Worm (Caenorhabditis elegans) whole organism, young adult: ENCODE data around the gene plc-2.

Experiments used
- C17E4.6 ChIP-seq: fragments of 200-800 bp; sonication (Bioruptor generic); IDR thresholded peaks from 2 replicates; pipeline ENCODE4 v1.3.6; 2022; ENCODE audit warnings: missing genetic modification reagents, missing genetic modification characterization, missing compliant biosample characterization
- F10E7.11 ChIP-seq: sonication (generic microtip); optimal IDR thresholded peaks from 2 replicates; lab custom pipeline; 2017; ENCODE audit warnings: mild to moderate bottlenecking, missing genetic modification characterization, moderate library complexity, missing compliant biosample characterization
- F22D6.2 ChIP-seq: sonication (generic microtip); optimal IDR thresholded peaks from 2 replicates; lab custom pipeline; 2016; ENCODE audit warnings: mild to moderate bottlenecking, missing genetic modification characterization, missing compliant biosample characterization
- F39B2.1 ChIP-seq: fragments of 200-800 bp; sonication (Bioruptor generic); IDR thresholded peaks from 2 replicates; pipeline ENCODE4 v1.3.6; 2022; ENCODE audit warnings: missing genetic modification reagents, missing genetic modification characterization, missing compliant biosample characterization
- F49E8.2 ChIP-seq: sonication (generic microtip); optimal IDR thresholded peaks from 3 replicates; lab custom pipeline; 2017; ENCODE audit warnings: missing genetic modification characterization, mild to moderate bottlenecking, missing compliant biosample characterization, antibody characterized with exemption, moderate library complexity; ENCODE audit not compliant: insufficient read depth
- K11D2.4 ChIP-seq: fragments of 200-800 bp; sonication (Bioruptor generic); IDR thresholded peaks from 2 replicates; pipeline ENCODE4 v1.3.6; 2022; ENCODE audit warnings: missing genetic modification reagents, missing genetic modification characterization, missing compliant biosample characterization
- T07F8.4 ChIP-seq: sonication (generic microtip); optimal IDR thresholded peaks from 2 replicates; lab custom pipeline; 2016; ENCODE audit warnings: mild to moderate bottlenecking, missing genetic modification characterization, moderate library complexity, missing compliant biosample characterization
- T26A5.8 ChIP-seq: sonication (generic microtip); optimal IDR thresholded peaks from 2 replicates; lab custom pipeline; 2016; ENCODE audit warnings: missing genetic modification characterization, missing compliant biosample characterization
- Y53F4B.3 ChIP-seq: fragments of 200-800 bp; sonication (Bioruptor generic); IDR thresholded peaks from 2 replicates; pipeline ENCODE4 v1.3.6; 2022; ENCODE audit warnings: missing genetic modification reagents, missing genetic modification characterization, missing compliant biosample characterization
- Y56A3A.18 ChIP-seq: fragments of 200-800 bp; sonication (Bioruptor generic); IDR thresholded peaks from 2 replicates; pipeline ENCODE4 v1.3.6; 2022; ENCODE audit warnings: missing genetic modification reagents, missing genetic modification characterization, missing compliant biosample characterization
- Y95B8A.8 ChIP-seq: fragments of 200-800 bp; sonication (Bioruptor generic); IDR thresholded peaks from 2 replicates; pipeline ENCODE4 v1.3.6; 2022; ENCODE audit warnings: missing genetic modification reagents, missing genetic modification characterization, missing compliant biosample characterization
- akir-1 ChIP-seq: fragments of 200-800 bp; sonication (Bioruptor generic); optimal IDR thresholded peaks from 2 replicates; lab custom pipeline; 2018; ENCODE audit warnings: mild to moderate bottlenecking, missing genetic modification characterization, moderate library complexity, missing compliant biosample characterization
- aptf-3 ChIP-seq: fragments of 200-800 bp; sonication (Bioruptor generic); IDR thresholded peaks from 2 replicates; pipeline ENCODE4 v1.3.6; 2022; ENCODE audit warnings: missing genetic modification characterization, missing compliant biosample characterization
- atf-7 ChIP-seq: sonication (generic microtip); optimal IDR thresholded peaks from 2 replicates; lab custom pipeline; 2017; ENCODE audit warnings: mild to moderate bottlenecking, missing genetic modification characterization, missing compliant biosample characterization
- ccch-3 ChIP-seq: fragments of 200-800 bp; sonication (Bioruptor generic); optimal IDR thresholded peaks from 2 replicates; lab custom pipeline; 2018; ENCODE audit warnings: mild to moderate bottlenecking, missing genetic modification characterization, missing compliant biosample characterization
- cebp-2 ChIP-seq: fragments of 200-800 bp; sonication (Bioruptor generic); IDR thresholded peaks from 2 replicates; pipeline ENCODE4 v1.3.6; 2022; ENCODE audit warnings: missing genetic modification characterization, missing compliant biosample characterization
- ceh-100 ChIP-seq: fragments of 200-800 bp; sonication (Bioruptor generic); IDR thresholded peaks from 2 replicates; pipeline ENCODE4 v1.3.6; 2022; ENCODE audit warnings: missing genetic modification reagents, missing genetic modification characterization, missing compliant biosample characterization
- ceh-27 ChIP-seq: fragments of 200-800 bp; sonication (Bioruptor generic); optimal IDR thresholded peaks from 2 replicates; lab custom pipeline; 2018; ENCODE audit warnings: mild to moderate bottlenecking, missing genetic modification characterization, moderate library complexity, missing compliant biosample characterization
- ceh-40 ChIP-seq: fragments of 200-800 bp; sonication (Bioruptor generic); IDR thresholded peaks from 2 replicates; pipeline ENCODE4 v1.3.6; 2022; ENCODE audit warnings: missing genetic modification characterization, missing compliant biosample characterization
- ceh-91 ChIP-seq: fragments of 200-800 bp; sonication (Bioruptor generic); IDR thresholded peaks from 2 replicates; pipeline ENCODE4 v1.3.6; 2022; ENCODE audit warnings: missing genetic modification reagents, missing genetic modification characterization, missing compliant biosample characterization
- chd-7 ChIP-seq: sonication (generic microtip); optimal IDR thresholded peaks from 2 replicates; lab custom pipeline; 2016; ENCODE audit warnings: mild to moderate bottlenecking, missing genetic modification characterization, moderate library complexity, missing compliant biosample characterization
- egl-18 ChIP-seq: fragments of 200-800 bp; sonication (Bioruptor generic); IDR thresholded peaks from 2 replicates; pipeline ENCODE4 v1.3.6; 2022; ENCODE audit warnings: missing genetic modification reagents, missing genetic modification characterization, missing compliant biosample characterization
- lag-1 ChIP-seq: fragments of 200-800 bp; sonication (Bioruptor generic); IDR thresholded peaks from 2 replicates; pipeline ENCODE4 v1.3.6; 2022; ENCODE audit warnings: missing genetic modification reagents, missing genetic modification characterization, missing compliant biosample characterization
- let-526 ChIP-seq: fragments of 200-800 bp; sonication (Bioruptor generic); IDR thresholded peaks from 2 replicates; pipeline ENCODE4 v1.3.6; 2022; ENCODE audit warnings: missing genetic modification reagents, missing genetic modification characterization, missing compliant biosample characterization
- lin-40 ChIP-seq: sonication (generic microtip); optimal IDR thresholded peaks from 2 replicates; lab custom pipeline; 2016; ENCODE audit warnings: missing genetic modification characterization, mild to moderate bottlenecking, missing compliant biosample characterization, missing genotype, missing genetic modification reagents
- lsy-27 ChIP-seq: sonication (generic microtip); optimal IDR thresholded peaks from 2 replicates; lab custom pipeline; 2017; ENCODE audit warnings: missing genetic modification characterization, mild to moderate bottlenecking, missing compliant biosample characterization, antibody characterized with exemption, missing genotype, borderline replicate concordance; ENCODE audit not compliant: insufficient read depth
- madf-10 ChIP-seq: sonication (generic microtip); optimal IDR thresholded peaks from 2 replicates; lab custom pipeline; 2016; ENCODE audit warnings: mild to moderate bottlenecking, missing genetic modification characterization, missing compliant biosample characterization
- madf-3 ChIP-seq: fragments of 200-800 bp; sonication (Bioruptor generic); IDR thresholded peaks from 2 replicates; pipeline ENCODE4 v1.3.6; 2022; ENCODE audit warnings: missing genetic modification reagents, missing genetic modification characterization, missing compliant biosample characterization
- madf-6 ChIP-seq: fragments of 200-800 bp; sonication (Bioruptor generic); IDR thresholded peaks from 2 replicates; pipeline ENCODE4 v1.3.6; 2022; ENCODE audit warnings: missing genetic modification reagents, missing genetic modification characterization, missing compliant biosample characterization
- madf-8 ChIP-seq: fragments of 200-800 bp; sonication (Bioruptor generic); conservative IDR thresholded peaks from 2 replicates; pipeline ENCODE4 v1.3.6; 2022; ENCODE audit warnings: missing genetic modification reagents, missing genetic modification characterization, missing compliant biosample characterization
- mel-28 ChIP-seq: sonication (generic microtip); optimal IDR thresholded peaks from 2 replicates; lab custom pipeline; 2016; ENCODE audit warnings: borderline replicate concordance, mild to moderate bottlenecking, missing genetic modification characterization, missing compliant biosample characterization
- nfya-2 ChIP-seq: fragments of 200-800 bp; sonication (Bioruptor generic); IDR thresholded peaks from 2 replicates; pipeline ENCODE4 v1.3.6; 2022; ENCODE audit warnings: missing genetic modification reagents, missing genetic modification characterization, missing compliant biosample characterization
- nfyb-1 ChIP-seq: fragments of 200-800 bp; sonication (Bioruptor generic); IDR thresholded peaks from 2 replicates; pipeline ENCODE4 v1.3.6; 2022; ENCODE audit warnings: missing genetic modification reagents, missing genetic modification characterization, missing compliant biosample characterization
- nhr-120 ChIP-seq: fragments of 200-800 bp; sonication (Bioruptor generic); IDR thresholded peaks from 2 replicates; pipeline ENCODE4 v1.3.6; 2022; ENCODE audit warnings: missing genetic modification characterization, missing compliant biosample characterization
- nhr-27 ChIP-seq: fragments of 200-800 bp; sonication (Bioruptor generic); optimal IDR thresholded peaks from 2 replicates; lab custom pipeline; 2018; ENCODE audit warnings: mild to moderate bottlenecking, missing genetic modification characterization, moderate library complexity, missing compliant biosample characterization
- nhr-90 ChIP-seq: sonication (generic microtip); optimal IDR thresholded peaks from 2 replicates; lab custom pipeline; 2016; ENCODE audit warnings: missing genotype, mild to moderate bottlenecking, missing genetic modification characterization, missing compliant biosample characterization
- pbrm-1 ChIP-seq: fragments of 200-800 bp; sonication (Bioruptor generic); IDR thresholded peaks from 2 replicates; pipeline ENCODE4 v1.3.6; 2022; ENCODE audit warnings: missing genetic modification reagents, missing genetic modification characterization, missing compliant biosample characterization
- pha-4 ChIP-seq: fragments of 150-350 bp; sonication (generic microtip); optimal IDR thresholded peaks from 2 replicates; lab custom pipeline; 2014; ENCODE audit warnings: missing biosample characterization, missing genetic modification reagents, missing genetic modification characterization
- repo-1 ChIP-seq: sonication (generic microtip); optimal IDR thresholded peaks from 2 replicates; lab custom pipeline; 2017; ENCODE audit warnings: mild to moderate bottlenecking, missing genetic modification characterization, missing compliant biosample characterization
- sea-2 ChIP-seq: fragments of 200-800 bp; sonication (Bioruptor generic); IDR thresholded peaks from 2 replicates; pipeline ENCODE4 v1.3.6; 2022; ENCODE audit warnings: missing genetic modification characterization, missing compliant biosample characterization
- snpc-1.3 ChIP-seq: sonication (generic microtip); optimal IDR thresholded peaks from 2 replicates; lab custom pipeline; 2017; ENCODE audit warnings: missing genetic modification characterization, mild to moderate bottlenecking, missing compliant biosample characterization, antibody characterized with exemption, moderate library complexity, missing genotype, missing genetic modification reagents; ENCODE audit not compliant: insufficient read depth
- somi-1 ChIP-seq: fragments of 200-800 bp; sonication (Bioruptor generic); optimal IDR thresholded peaks from 2 replicates; lab custom pipeline; 2018; ENCODE audit warnings: mild to moderate bottlenecking, missing genetic modification characterization, missing compliant biosample characterization
- sptf-2 ChIP-seq: fragments of 200-800 bp; sonication (Bioruptor generic); optimal IDR thresholded peaks from 2 replicates; lab custom pipeline; 2018; ENCODE audit warnings: mild to moderate bottlenecking, missing genetic modification characterization, missing compliant biosample characterization
- tbp1 ChIP-seq: fragments of 200-800 bp; sonication (Bioruptor generic); optimal IDR thresholded peaks from 2 replicates; lab custom pipeline; 2018; ENCODE audit warnings: mild to moderate bottlenecking, missing genetic modification characterization, missing compliant biosample characterization
- tbx-9 ChIP-seq: sonication (generic microtip); optimal IDR thresholded peaks from 2 replicates; lab custom pipeline; 2016; ENCODE audit warnings: borderline replicate concordance, missing genetic modification characterization, inconsistent platforms, missing compliant biosample characterization
- tlf-1 ChIP-seq: fragments of 200-800 bp; sonication (Bioruptor generic); optimal IDR thresholded peaks from 2 replicates; lab custom pipeline; 2018; ENCODE audit warnings: mild to moderate bottlenecking, missing genetic modification characterization, missing compliant biosample characterization
- ztf-18 ChIP-seq: sonication (generic microtip); optimal IDR thresholded peaks from 2 replicates; lab custom pipeline; 2016; ENCODE audit warnings: missing genotype, mild to moderate bottlenecking, missing genetic modification characterization, missing compliant biosample characterization
- ztf-28 ChIP-seq: fragments of 200-800 bp; sonication (Bioruptor generic); IDR thresholded peaks from 2 replicates; pipeline ENCODE4 v1.3.6; 2022; ENCODE audit warnings: missing genetic modification reagents, missing genetic modification characterization, missing compliant biosample characterization

The plc-2 gene

DNA sequence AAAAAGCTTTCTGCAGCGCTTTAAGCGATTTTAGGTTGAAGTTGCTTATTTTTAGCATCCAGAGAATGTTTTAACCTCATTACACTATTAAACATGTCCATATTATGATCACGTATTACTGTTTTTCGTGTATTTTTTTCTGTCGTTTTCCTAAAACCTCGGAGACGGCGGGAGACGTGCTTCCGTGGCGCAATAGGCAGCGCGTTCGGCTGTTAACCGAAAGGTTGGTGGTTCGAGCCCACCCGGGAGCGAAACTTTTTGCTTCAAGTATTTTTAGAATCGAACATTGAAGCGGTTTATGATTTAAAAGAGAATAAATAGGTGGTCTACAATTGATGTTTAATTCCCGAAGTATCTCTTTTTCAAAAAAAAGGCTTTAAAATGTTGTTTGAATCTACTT, 35.9 kb upstream of the plc-2 start (continued):
- peak; percentile 17 for TF ChIP-seq nhr-90
- TF ChIP-seq F10E7.11 (tag; lab: Kevin White, UChicago) = no peak
- TF ChIP-seq T07F8.4 (tag; lab: Kevin White, UChicago) = no peak
- no peak for TF ChIP-seq cebp-2 (GFP tag; lab: Robert Waterston, UW)
- TF ChIP-seq lag-1 (GFP tag; lab: Robert Waterston, UW) = no peak
- TF ChIP-seq pha-4 (tag; lab: Kevin White, UChicago) = no peak
- no peak for TF ChIP-seq aptf-3 (GFP tag; lab: Robert Waterston, UW)
- 0 out of 2 replicates have a peak, but pooled peaks have one; percentile 53 for TF ChIP-seq ztf-28 (GFP tag; lab: Robert Waterston, UW)
- TF ChIP-seq C17E4.6 (GFP tag; lab: Robert Waterston, UW) = no peak
- no peak for TF ChIP-seq F22D6.2
- peak; percentile 2 for TF ChIP-seq lsy-27 (tag; lab: Kevin White, UChicago)
- peak; percentile 68; the same call in 1 of the 2 replicates for TF ChIP-seq pbrm-1
- no peak for TF ChIP-seq madf-8 (GFP tag; lab: Robert Waterston, UW)
- no peak for TF ChIP-seq Y53F4B.3 (GFP tag; lab: Robert Waterston, UW)
- TF ChIP-seq madf-10 (tag; lab: Kevin White, UChicago) = no peak
- peak; percentile 87 for TF ChIP-seq tbp1 (GFP tag; lab: Kevin White, UChicago)
- TF ChIP-seq ceh-100 (GFP tag; lab: Robert Waterston, UW) = peak; percentile 25; the same call in 1 of the 2 replicates
- no peak for TF ChIP-seq nhr-27 (tag; lab: Kevin White, UChicago)
- TF ChIP-seq K11D2.4 = no peak
- no peak for TF ChIP-seq T26A5.8
- TF ChIP-seq tbx-9 (tag; lab: Kevin White, UChicago) = no peak

ce11 chrV:15158691-15159090, 33.7 kb upstream of the plc-2 start, which contains the start of gene str-45:
Gene str-45, plus strand, starts transcription at chrV:15158991.
- TF ChIP-seq F49E8.2 (no peak), repo-1 (tag; lab: Kevin White, UChicago) (no peak), sptf-2 (GFP tag; lab: Kevin White, UChicago) (no peak), madf-6 (no peak), nhr-120 (no peak), tlf-1 (GFP tag; lab: Kevin White, UChicago) (no peak), sea-2 (GFP tag; lab: Robert Waterston, UW) (no peak), lin-40 (tag; lab: Kevin White, UChicago) (no peak), mel-28 (tag; lab: Kevin White, UChicago) (no peak), Y95B8A.8 (GFP tag; lab: Robert Waterston, UW) (no peak), let-526 (GFP tag; lab: Robert Waterston, UW) (no peak), ztf-18 (tag; lab: Kevin White, UChicago) (no peak)
- TF ChIP-seq, all 124 proteins: peak for 0

DNA sequence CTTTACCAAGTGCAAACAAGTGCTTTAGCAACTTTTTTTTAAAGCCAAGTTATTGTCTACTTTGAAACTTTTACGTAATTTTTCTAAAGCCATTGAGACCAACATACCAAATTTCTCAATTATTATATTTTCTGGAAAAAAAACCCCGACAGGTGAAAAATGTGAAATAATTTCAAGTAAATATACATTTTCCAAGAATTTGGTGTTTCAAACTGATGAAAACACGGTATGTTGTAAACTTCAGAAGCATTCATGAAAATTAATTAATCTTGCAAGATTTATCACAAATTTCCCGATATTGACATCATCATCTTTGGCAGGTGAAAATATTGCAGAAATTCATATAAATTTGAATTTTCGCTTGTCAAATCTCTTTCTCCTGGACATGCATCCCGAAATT, 29.7 kb upstream of the plc-2 start, which contains the start of gene srz-11:
TSS of gene srz-11 (plus strand) at position 386 of the 400 bp plus-strand sequence.
- no peak for TF ChIP-seq ceh-27
- no peak for TF ChIP-seq ccch-3 (GFP tag; lab: Kevin White, UChicago)
- TF ChIP-seq snpc-1.3 (tag; lab: Kevin White, UChicago) = no peak
- no peak for TF ChIP-seq atf-7 (tag; lab: Kevin White, UChicago)
- TF ChIP-seq ceh-91 (GFP tag; lab: Robert Waterston, UW) = no peak
- no peak for TF ChIP-seq madf-3 (GFP tag; lab: Robert Waterston, UW)
- TF ChIP-seq somi-1 (GFP tag; lab: Kevin White, UChicago) = no peak
- TF ChIP-seq Y56A3A.18 (GFP tag; lab: Robert Waterston, UW) = no peak
- no peak for TF ChIP-seq nfya-2 (GFP tag; lab: Robert Waterston, UW)
- no peak for TF ChIP-seq egl-18 (GFP tag; lab: Robert Waterston, UW)
- TF ChIP-seq akir-1 (GFP tag; lab: Kevin White, UChicago) = no peak
- TF ChIP-seq C17E4.6 (GFP tag; lab: Robert Waterston, UW) = no peak
- no peak for TF ChIP-seq nfyb-1 (GFP tag; lab: Robert Waterston, UW)
- no peak for TF ChIP-seq madf-6
- no peak for TF ChIP-seq chd-7
- TF ChIP-seq ceh-40 = no peak
- no peak for TF ChIP-seq F39B2.1 (GFP tag; lab: Robert Waterston, UW)
